Worm (Caenorhabditis elegans) whole organism, young adult: Measurements from ENCODE around the gene F13D12.8.
"Not testable (repeated sequence)": the region's sequence is repeated elsewhere in the genome, so short reads cannot be mapped to it uniquely, and the experiment has no call there.

Source experiments
- B0336.3 ChIP-seq: fragments of 200-800 bp; sonication (Bioruptor generic); IDR thresholded peaks from 2 replicates; pipeline ENCODE4 v1.3.6; 2022; ENCODE audit warnings: missing genetic modification characterization, missing compliant biosample characterization
- C06A6.2 ChIP-seq: fragments of 200-800 bp; sonication (Bioruptor generic); conservative IDR thresholded peaks from 2 replicates; pipeline ENCODE4 v1.3.6; 2022; ENCODE audit warnings: missing genetic modification characterization, missing compliant biosample characterization
- D2030.7 ChIP-seq: fragments of 200-800 bp; sonication (Bioruptor generic); IDR thresholded peaks from 2 replicates; pipeline ENCODE4 v1.3.6; 2022; ENCODE audit warnings: missing genetic modification reagents, missing genetic modification characterization, missing compliant biosample characterization
- F33H1.4 ChIP-seq: fragments of 200-800 bp; sonication (Bioruptor generic); IDR thresholded peaks from 2 replicates; pipeline ENCODE4 v1.3.6; 2022; ENCODE audit warnings: missing genetic modification reagents, missing genetic modification characterization, missing compliant biosample characterization
- F39B2.1 ChIP-seq: fragments of 200-800 bp; sonication (Bioruptor generic); IDR thresholded peaks from 2 replicates; pipeline ENCODE4 v1.3.6; 2022; ENCODE audit warnings: missing genetic modification reagents, missing genetic modification characterization, missing compliant biosample characterization
- F49E8.2 ChIP-seq: sonication (generic microtip); optimal IDR thresholded peaks from 3 replicates; lab custom pipeline; 2017; ENCODE audit warnings: missing genetic modification characterization, mild to moderate bottlenecking, missing compliant biosample characterization, antibody characterized with exemption, moderate library complexity; ENCODE audit not compliant: insufficient read depth
- F55B11.4 ChIP-seq: sonication (generic microtip); optimal IDR thresholded peaks from 2 replicates; lab custom pipeline; 2016; ENCODE audit warnings: missing compliant biosample characterization, missing genetic modification characterization, borderline replicate concordance; ENCODE audit not compliant: insufficient read depth
- K11D2.4 ChIP-seq: fragments of 200-800 bp; sonication (Bioruptor generic); IDR thresholded peaks from 2 replicates; pipeline ENCODE4 v1.3.6; 2022; ENCODE audit warnings: missing genetic modification reagents, missing genetic modification characterization, missing compliant biosample characterization
- Y67H2A.10 ChIP-seq: fragments of 200-800 bp; sonication (Bioruptor generic); conservative IDR thresholded peaks from 2 replicates; pipeline ENCODE4 v1.3.6; 2022; ENCODE audit warnings: missing genetic modification reagents, missing genetic modification characterization, missing compliant biosample characterization
- Y95B8A.8 ChIP-seq: fragments of 200-800 bp; sonication (Bioruptor generic); IDR thresholded peaks from 2 replicates; pipeline ENCODE4 v1.3.6; 2022; ENCODE audit warnings: missing genetic modification reagents, missing genetic modification characterization, missing compliant biosample characterization
- aptf-3 ChIP-seq: fragments of 200-800 bp; sonication (Bioruptor generic); IDR thresholded peaks from 2 replicates; pipeline ENCODE4 v1.3.6; 2022; ENCODE audit warnings: missing genetic modification characterization, missing compliant biosample characterization
- athp-1 ChIP-seq: sonication (generic microtip); optimal IDR thresholded peaks from 2 replicates; lab custom pipeline; 2017; ENCODE audit warnings: mild to moderate bottlenecking, missing genetic modification characterization, missing compliant biosample characterization
- attf-5 ChIP-seq: fragments of 200-800 bp; sonication (Bioruptor generic); optimal IDR thresholded peaks from 2 replicates; lab custom pipeline; 2018; ENCODE audit warnings: mild to moderate bottlenecking, missing genetic modification characterization, missing compliant biosample characterization
- ccch-3 ChIP-seq: fragments of 200-800 bp; sonication (Bioruptor generic); optimal IDR thresholded peaks from 2 replicates; lab custom pipeline; 2018; ENCODE audit warnings: mild to moderate bottlenecking, missing genetic modification characterization, missing compliant biosample characterization
- cebp-1 ChIP-seq, 2 experiments: fragments of 200-800 bp in 1 of 2; sonication (Bioruptor generic) in 1 of 2; sonication (generic microtip) in 1 of 2; IDR thresholded peaks in 1 of 2; optimal IDR thresholded peaks in 1 of 2; 2 replicates each; pipeline versions ENCODE4 v1.3.6 to Lab custom; 2017 to 2022; ENCODE audit warnings: missing compliant biosample characterization in 2 of 2, missing genetic modification characterization in 2 of 2, mild to moderate bottlenecking in 1 of 2, missing genetic modification reagents in 1 of 2, moderate library complexity in 1 of 2
- ceh-100 ChIP-seq: fragments of 200-800 bp; sonication (Bioruptor generic); IDR thresholded peaks from 2 replicates; pipeline ENCODE4 v1.3.6; 2022; ENCODE audit warnings: missing genetic modification reagents, missing genetic modification characterization, missing compliant biosample characterization
- ceh-91 ChIP-seq: fragments of 200-800 bp; sonication (Bioruptor generic); IDR thresholded peaks from 2 replicates; pipeline ENCODE4 v1.3.6; 2022; ENCODE audit warnings: missing genetic modification reagents, missing genetic modification characterization, missing compliant biosample characterization
- dox-1 ChIP-seq: fragments of 200-800 bp; sonication (Bioruptor generic); IDR thresholded peaks from 2 replicates; pipeline ENCODE4 v1.3.6; 2022; ENCODE audit warnings: missing genetic modification reagents, missing genetic modification characterization, missing compliant biosample characterization
- dpl-1 ChIP-seq: fragments of 150-350 bp; optimal IDR thresholded peaks from 2 replicates; lab custom pipeline; 2014; ENCODE audit warnings: missing biosample characterization, missing genetic modification reagents, missing genetic modification characterization
- efl-1 ChIP-seq: fragments of 150-350 bp; optimal IDR thresholded peaks from 2 replicates; lab custom pipeline; 2014; ENCODE audit warnings: missing biosample characterization, missing genetic modification reagents, missing genetic modification characterization
- egrh-3 ChIP-seq: fragments of 200-800 bp; sonication (Bioruptor generic); IDR thresholded peaks from 2 replicates; pipeline ENCODE4 v1.3.6; 2022; ENCODE audit warnings: missing genetic modification reagents, missing genetic modification characterization, missing compliant biosample characterization
- ekl-4 ChIP-seq: fragments of 200-800 bp; sonication (Bioruptor generic); IDR thresholded peaks from 2 replicates; pipeline ENCODE4 v1.3.6; 2022; ENCODE audit warnings: missing genetic modification reagents, missing genetic modification characterization, missing compliant biosample characterization
- fkh-3 ChIP-seq: sonication (generic microtip); optimal IDR thresholded peaks from 2 replicates; lab custom pipeline; 2016; ENCODE audit warnings: mild to moderate bottlenecking, missing genetic modification characterization, missing compliant biosample characterization
- hmg-1.2 ChIP-seq: fragments of 200-800 bp; sonication (Bioruptor generic); IDR thresholded peaks from 2 replicates; pipeline ENCODE4 v1.3.6; 2022; ENCODE audit warnings: missing genetic modification reagents, missing genetic modification characterization, missing compliant biosample characterization
- lin-26 ChIP-seq: fragments of 200-800 bp; sonication (Bioruptor generic); IDR thresholded peaks from 2 replicates; pipeline ENCODE4 v1.3.6; 2022; ENCODE audit warnings: missing genetic modification reagents, missing genetic modification characterization, missing compliant biosample characterization
- lin-54 ChIP-seq: fragments of 200-800 bp; sonication (Bioruptor generic); optimal IDR thresholded peaks from 2 replicates; lab custom pipeline; 2018; ENCODE audit warnings: mild to moderate bottlenecking, missing genetic modification characterization, missing compliant biosample characterization
- lsl-1 ChIP-seq: fragments of 200-800 bp; sonication (Bioruptor generic); optimal IDR thresholded peaks from 2 replicates; lab custom pipeline; 2018; ENCODE audit warnings: mild to moderate bottlenecking, missing genetic modification characterization, moderate library complexity, missing compliant biosample characterization
- madf-6 ChIP-seq: fragments of 200-800 bp; sonication (Bioruptor generic); IDR thresholded peaks from 2 replicates; pipeline ENCODE4 v1.3.6; 2022; ENCODE audit warnings: missing genetic modification reagents, missing genetic modification characterization, missing compliant biosample characterization
- madf-8 ChIP-seq: fragments of 200-800 bp; sonication (Bioruptor generic); conservative IDR thresholded peaks from 2 replicates; pipeline ENCODE4 v1.3.6; 2022; ENCODE audit warnings: missing genetic modification reagents, missing genetic modification characterization, missing compliant biosample characterization
- mcd-1 ChIP-seq: fragments of 200-800 bp; sonication (Bioruptor generic); IDR thresholded peaks from 2 replicates; pipeline ENCODE4 v1.3.6; 2022; ENCODE audit warnings: missing genetic modification reagents, missing genetic modification characterization, missing compliant biosample characterization
- nfya-2 ChIP-seq: fragments of 200-800 bp; sonication (Bioruptor generic); IDR thresholded peaks from 2 replicates; pipeline ENCODE4 v1.3.6; 2022; ENCODE audit warnings: missing genetic modification reagents, missing genetic modification characterization, missing compliant biosample characterization
- nhr-80 ChIP-seq: sonication (generic microtip); optimal IDR thresholded peaks from 2 replicates; lab custom pipeline; 2016; ENCODE audit warnings: missing genetic modification characterization, missing compliant biosample characterization
- rcor-1 ChIP-seq: fragments of 200-800 bp; sonication (Bioruptor generic); IDR thresholded peaks from 2 replicates; pipeline ENCODE4 v1.3.6; 2022; ENCODE audit warnings: missing genetic modification reagents, missing genetic modification characterization, missing compliant biosample characterization
- snpc-3.4 ChIP-seq: sonication (generic microtip); optimal IDR thresholded peaks from 2 replicates; lab custom pipeline; 2017; ENCODE audit warnings: missing genetic modification characterization, mild to moderate bottlenecking, missing compliant biosample characterization, antibody characterized with exemption, moderate library complexity, missing genotype, missing genetic modification reagents
- tlf-1 ChIP-seq: fragments of 200-800 bp; sonication (Bioruptor generic); optimal IDR thresholded peaks from 2 replicates; lab custom pipeline; 2018; ENCODE audit warnings: mild to moderate bottlenecking, missing genetic modification characterization, missing compliant biosample characterization
- unc-62 ChIP-seq: fragments of 150-350 bp; optimal IDR thresholded peaks from 2 replicates; lab custom pipeline; 2014; ENCODE audit warnings: missing biosample characterization, missing genetic modification reagents, missing genetic modification characterization
- xnd-1 ChIP-seq: sonication (generic microtip); optimal IDR thresholded peaks from 2 replicates; lab custom pipeline; 2016; ENCODE audit warnings: missing genotype, missing genetic modification reagents, missing genetic modification characterization, missing compliant biosample characterization
- zim-3 ChIP-seq: sonication (generic microtip); optimal IDR thresholded peaks from 2 replicates; lab custom pipeline; 2017; ENCODE audit warnings: mild to moderate bottlenecking, missing genetic modification characterization, moderate library complexity, missing compliant biosample characterization
- ztf-18 ChIP-seq: sonication (generic microtip); optimal IDR thresholded peaks from 2 replicates; lab custom pipeline; 2016; ENCODE audit warnings: missing genotype, mild to moderate bottlenecking, missing genetic modification characterization, missing compliant biosample characterization
- ztf-25 ChIP-seq: fragments of 200-800 bp; sonication (Bioruptor generic); IDR thresholded peaks from 2 replicates; pipeline ENCODE4 v1.3.6; 2022; ENCODE audit warnings: missing genetic modification reagents, missing genetic modification characterization, missing compliant biosample characterization
- ztf-6 ChIP-seq: fragments of 200-800 bp; sonication (Bioruptor generic); IDR thresholded peaks from 2 replicates; pipeline ENCODE4 v1.3.6; 2022; ENCODE audit warnings: missing genetic modification reagents, missing genetic modification characterization, missing compliant biosample characterization

The F13D12.8 gene

DNA sequence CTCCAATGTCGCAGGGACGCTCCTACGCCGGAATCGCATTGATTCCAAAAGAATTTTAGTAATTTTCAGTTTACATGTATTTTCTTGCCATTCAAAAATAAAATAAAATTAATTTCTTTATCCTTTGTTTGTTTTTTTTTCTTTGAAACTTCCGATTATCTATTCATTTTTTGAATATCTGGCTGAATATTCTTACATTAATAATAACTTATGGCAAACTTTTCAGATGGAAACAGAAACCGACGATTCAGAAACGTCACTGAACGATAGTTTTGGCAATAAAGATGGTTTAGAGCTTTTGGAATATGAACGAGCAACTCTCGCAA, 36.5 kb downstream of the F13D12.8 start, which contains the start of gene xpf-1:
xpf-1 (plus strand) TSS at position 227 of the 326 bp plus-strand sequence.
- TF ChIP-seq ccch-3 (GFP tag; lab: Kevin White, UChicago) (no peak), tlf-1 (GFP tag; lab: Kevin White, UChicago) (no peak), Y67H2A.10 (GFP tag; lab: Robert Waterston, UW) (no peak), Y95B8A.8 (GFP tag; lab: Robert Waterston, UW) (no peak), F55B11.4 (tag; lab: Kevin White, UChicago) (no peak), unc-62 (GFP tag; lab: Kevin White, UChicago) (no peak), lsl-1 (no peak), aptf-3 (GFP tag; lab: Robert Waterston, UW) (no peak)

DNA sequence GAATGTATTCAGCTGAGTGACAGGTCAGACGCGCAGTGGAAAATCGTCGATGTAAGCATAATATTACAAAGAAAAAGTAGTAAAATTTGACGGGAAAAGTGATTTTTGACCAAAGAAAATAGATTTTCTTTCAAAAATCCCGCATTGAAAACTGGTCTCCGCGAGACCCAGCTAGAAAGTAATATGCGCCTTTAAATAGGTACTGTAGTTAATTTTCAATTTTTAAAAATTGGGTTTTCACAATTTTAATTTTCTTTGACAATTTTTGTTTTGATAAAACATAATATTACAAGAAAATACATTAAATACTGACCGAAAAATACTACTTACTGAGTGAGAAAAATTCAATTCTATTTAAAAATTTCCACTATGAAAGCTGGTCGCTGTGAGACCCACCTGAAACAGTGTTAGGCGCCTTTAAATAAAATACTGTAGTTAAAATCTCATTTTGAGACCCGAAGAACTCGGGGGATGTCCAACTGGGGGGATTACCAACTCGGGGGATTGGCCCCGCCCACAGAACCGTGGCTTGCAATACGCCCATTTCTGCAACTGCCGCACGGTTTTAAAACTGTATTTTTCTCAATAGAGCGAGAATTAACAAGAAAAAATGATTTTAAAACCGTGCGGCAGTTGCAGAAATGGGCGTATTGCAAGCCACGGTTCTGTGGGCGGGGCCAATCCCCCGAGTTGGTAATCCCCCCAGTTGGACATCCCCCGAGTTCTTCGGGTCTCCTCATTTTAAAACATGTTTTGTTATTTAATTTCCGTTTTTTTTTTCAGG, 37.0 kb downstream of the F13D12.8 start, which contains the start of gene tars-1:
tars-1 (minus strand) TSS at position 497 of the 784 bp plus-strand sequence.
- TF ChIP-seq madf-8 (GFP tag; lab: Robert Waterston, UW) = peak; percentile 81
- peak; percentile 75 for TF ChIP-seq D2030.7 (GFP tag; lab: Robert Waterston, UW)
- peak; percentile 48 for TF ChIP-seq snpc-3.4
- TF ChIP-seq ceh-91 (GFP tag; lab: Robert Waterston, UW) = peak; percentile 69
- TF ChIP-seq C06A6.2 (GFP tag; lab: Robert Waterston, UW) = peak; percentile 26; the same call in 1 of the 2 replicates
- peak; percentile 20 for TF ChIP-seq nhr-80
- TF ChIP-seq dox-1 (GFP tag; lab: Robert Waterston, UW) = peak; percentile 41; the same call in 1 of the 2 replicates
- peak; percentile 85 for TF ChIP-seq efl-1 (GFP tag; lab: Kevin White, UChicago)
- peak; percentile 95 for TF ChIP-seq lsl-1
- peak; percentile 93 for TF ChIP-seq madf-6 (GFP tag; lab: Robert Waterston, UW)
- peak; percentile 15 for TF ChIP-seq ztf-18 (tag; lab: Kevin White, UChicago)
- peak; percentile 46 for TF ChIP-seq dpl-1 (GFP tag; lab: Kevin White, UChicago)
- peak; percentile 77 for TF ChIP-seq mcd-1
- peak; percentile 80 for TF ChIP-seq ceh-100 (GFP tag; lab: Robert Waterston, UW)
- TF ChIP-seq lin-26 = peak; percentile 23; the same call in 1 of the 2 replicates
- peak; percentile 93 for TF ChIP-seq F33H1.4 (GFP tag; lab: Robert Waterston, UW)
- TF ChIP-seq egrh-3 (GFP tag; lab: Robert Waterston, UW) = 0 out of 2 replicates have a peak, but pooled peaks have one; percentile 9
- TF ChIP-seq lin-54 = peak; percentile 40
- peak; percentile 14 for TF ChIP-seq F49E8.2 (tag; lab: Kevin White, UChicago)
- peak; percentile 83 for TF ChIP-seq xnd-1 (tag; lab: Kevin White, UChicago)
- not testable (repeated sequence) for TF ChIP-seq cebp-1 (GFP tag; IDR thresholded peaks at IDR 0.05; lab: Robert Waterston, UW)
- TF ChIP-seq cebp-1 (tag; optimal IDR thresholded peaks at IDR 0.05; lab: Kevin White, UChicago) = peak; percentile 1

DNA sequence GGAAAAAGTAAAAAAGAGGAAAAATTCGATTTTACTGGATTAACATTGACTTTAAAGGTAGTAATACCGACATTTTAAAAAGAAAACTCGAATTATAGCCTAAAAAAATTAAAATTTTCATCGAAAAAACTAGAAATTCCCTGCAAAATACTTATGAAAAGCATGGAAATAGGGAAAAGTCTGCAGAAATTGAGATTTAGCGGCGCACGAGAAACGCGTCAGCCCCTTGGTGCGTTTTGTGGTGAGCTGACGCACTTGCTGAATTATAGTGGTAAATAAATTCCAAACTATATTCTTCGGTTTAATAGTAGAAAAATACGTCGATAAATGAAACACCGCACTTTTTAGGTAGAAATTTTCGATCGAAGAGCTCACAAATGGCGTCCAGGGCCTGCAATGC, 38.0 kb downstream of the F13D12.8 start:
- no peak for TF ChIP-seq cebp-1 (GFP tag; IDR thresholded peaks at IDR 0.05; lab: Robert Waterston, UW)
- peak; percentile 32 for TF ChIP-seq cebp-1 (tag; optimal IDR thresholded peaks at IDR 0.05; lab: Kevin White, UChicago)
- TF ChIP-seq fkh-3 (tag; lab: Kevin White, UChicago) = no peak
- TF ChIP-seq dox-1 (GFP tag; lab: Robert Waterston, UW) = peak; percentile 35; the same call in 1 of the 2 replicates
- TF ChIP-seq rcor-1 (GFP tag; lab: Robert Waterston, UW) = no peak
- TF ChIP-seq efl-1 (GFP tag; lab: Kevin White, UChicago) = peak; percentile 15
- TF ChIP-seq ztf-18 (tag; lab: Kevin White, UChicago) = peak; percentile 90
- TF ChIP-seq F33H1.4 (GFP tag; lab: Robert Waterston, UW) = no peak

DNA sequence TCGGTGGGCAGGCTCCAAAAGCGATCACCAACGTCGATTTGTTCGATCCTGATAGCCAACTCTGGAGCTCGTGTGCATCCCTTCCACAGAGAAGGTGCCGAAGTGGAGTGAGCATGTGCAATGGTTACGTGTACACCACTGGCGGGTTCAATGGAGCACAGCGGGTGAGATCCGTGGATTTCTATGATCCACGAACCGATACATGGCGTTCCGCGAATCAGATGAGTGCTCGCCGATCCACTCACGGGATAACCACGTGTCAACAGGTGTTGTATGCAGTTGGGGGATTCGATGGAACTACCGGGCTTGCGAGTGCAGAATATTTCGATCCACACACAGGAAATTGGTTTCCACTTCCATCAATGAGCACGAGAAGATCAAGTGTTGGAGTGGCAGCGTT, 41.5 kb downstream of the F13D12.8 start:
- TF ChIP-seq nhr-80 (no peak), ztf-25 (0 out of 2 replicates have a peak, but pooled peaks have one; percentile 46), F39B2.1 (no peak), K11D2.4 (GFP tag; lab: Robert Waterston, UW) (no peak), ztf-6 (GFP tag; lab: Robert Waterston, UW) (no peak), zim-3 (tag; lab: Kevin White, UChicago) (peak; percentile 9), nfya-2 (GFP tag; lab: Robert Waterston, UW) (0 out of 2 replicates have a peak, but pooled peaks have one; percentile 39), ekl-4 (GFP tag; lab: Robert Waterston, UW) (0 out of 2 replicates have a peak, but pooled peaks have one; percentile 17), hmg-1.2 (0 out of 2 replicates have a peak, but pooled peaks have one; percentile 6), B0336.3 (GFP tag; lab: Robert Waterston, UW) (peak; percentile 76), athp-1 (peak; percentile 27), attf-5 (GFP tag; lab: Kevin White, UChicago) (peak; percentile 0), madf-6 (GFP tag; lab: Robert Waterston, UW) (peak; percentile 44)
